Fruit fly (Drosophila melanogaster) whole organism, embryonic: ENCODE data around the gene CG34041.

ENCODE experiments used
- CG14667 ChIP-seq: fragments of 200-800 bp; sonication (Bioruptor generic); IDR thresholded peaks from 2 replicates; pipeline ENCODE4 v1.3.6; 2022; ENCODE audit warnings: missing biosample characterization, missing genetic modification characterization
- CG4854 ChIP-seq: fragments of 200-800 bp; sonication (Bioruptor generic); optimal IDR thresholded peaks from 2 replicates; lab custom pipeline; 2016; ENCODE audit warnings: missing biosample characterization, missing genetic modification characterization, inconsistent platforms
- Ets65A ChIP-seq: fragments of 200-800 bp; sonication (Bioruptor generic); peaks from one replicate; lab custom pipeline; 2016; ENCODE audit warnings: missing biosample characterization, missing genetic modification characterization
- br ChIP-seq: fragments of >200 bp; optimal IDR thresholded peaks from 2 replicates; lab custom pipeline; 2017
- disco-r ChIP-seq: fragments of 200-800 bp; sonication (Bioruptor generic); optimal IDR thresholded peaks from 2 replicates; lab custom pipeline; 2016; ENCODE audit warnings: missing biosample characterization, missing genetic modification characterization
- grn ChIP-seq: fragments of 200-800 bp; sonication (Bioruptor generic); optimal IDR thresholded peaks from 3 replicates; lab custom pipeline; 2017; ENCODE audit warnings: missing biosample characterization, missing genetic modification characterization
- h ChIP-seq: fragments of >200 bp; optimal IDR thresholded peaks from 2 replicates; lab custom pipeline; 2017
- jing ChIP-seq: fragments of 200-800 bp; sonication (Bioruptor generic); optimal IDR thresholded peaks from 2 replicates; lab custom pipeline; 2018; ENCODE audit warnings: missing biosample characterization, mild to moderate bottlenecking, missing genetic modification characterization
- lola ChIP-seq, 3 experiments: fragments of >200 bp in 2 of 3; fragments of 200-800 bp in 1 of 3; sonication (Bioruptor generic) in 1 of 3; optimal IDR thresholded peaks; 2 replicates each; lab custom pipeline; 2017 to 2019; ENCODE audit warnings: missing biosample characterization in 3 of 3, missing genetic modification characterization in 3 of 3, mild to moderate bottlenecking in 1 of 3, moderate library complexity in 1 of 3
- lov ChIP-seq, 2 experiments: fragments of 200-800 bp in 1 of 2; fragments of >200 bp in 1 of 2; sonication (Bioruptor generic) in 1 of 2; IDR thresholded peaks in 1 of 2; optimal IDR thresholded peaks in 1 of 2; 2 replicates in 1 of 2; 3 replicates in 1 of 2; pipeline versions ENCODE4 v1.3.6 to Lab custom; 2017 to 2022; ENCODE audit warnings: missing biosample characterization in 1 of 2, missing genetic modification characterization in 1 of 2
- pzg ChIP-seq: fragments of 200-800 bp; sonication (Bioruptor generic); optimal IDR thresholded peaks from 3 replicates; lab custom pipeline; 2018; ENCODE audit warnings: missing biosample characterization, mild to moderate bottlenecking, missing genetic modification characterization, moderate library complexity
- sens ChIP-seq: fragments of 200-800 bp; sonication (Bioruptor generic); peaks from one replicate; lab custom pipeline; 2016; ENCODE audit warnings: missing biosample characterization, missing genetic modification characterization
- sna ChIP-seq: fragments of 200-800 bp; sonication (Bioruptor generic); IDR thresholded peaks from 2 replicates; pipeline ENCODE4 v1.3.6; 2022; ENCODE audit warnings: missing biosample characterization, missing genetic modification characterization; ENCODE audit not compliant: partially characterized antibody

DNA sequence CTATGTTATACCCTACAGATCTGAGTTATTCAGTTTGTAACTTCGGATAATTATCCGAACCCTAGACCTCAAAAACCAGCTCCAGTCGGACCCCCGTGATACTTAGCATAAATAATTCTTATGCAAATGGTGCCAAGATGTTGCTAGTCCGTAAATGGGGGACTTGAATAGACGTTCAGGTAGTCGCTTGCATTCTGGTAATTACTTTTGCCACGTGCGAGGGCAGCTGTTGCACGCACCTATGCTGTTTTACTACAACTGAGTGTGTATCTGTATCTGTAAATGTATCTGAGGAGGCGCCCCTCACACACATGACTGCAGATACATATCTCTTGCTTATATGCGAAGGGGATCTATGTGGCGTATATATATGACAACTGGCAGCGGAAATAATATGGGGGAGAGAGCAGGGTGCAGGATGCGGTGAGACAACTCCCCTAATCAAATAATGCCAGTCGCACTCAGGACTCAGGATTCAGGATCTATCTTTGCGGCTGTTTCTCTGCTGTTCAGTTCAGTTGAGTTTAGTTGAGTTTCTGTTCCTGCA is 33.1 kb upstream of the CG34041 start:
- TF ChIP-seq pzg (GFP tag; lab: Kevin White, UChicago) = no peak
- TF ChIP-seq disco-r (GFP tag; lab: Kevin White, UChicago) = no peak
- TF ChIP-seq jing (GFP tag; lab: Kevin White, UChicago) = no peak
- TF ChIP-seq br (lab: Kevin White, UChicago) = no peak
- no peak for TF ChIP-seq h (lab: Kevin White, UChicago)
- no peak for TF ChIP-seq CG4854 (GFP tag; lab: Kevin White, UChicago)
- peak; percentile 55 for TF ChIP-seq sens
- no peak for TF ChIP-seq CG14667 (GFP tag; lab: Robert Waterston, UW)
- no peak for TF ChIP-seq lov (optimal IDR thresholded peaks at IDR 0.05; lab: Kevin White, UChicago)
- TF ChIP-seq lov (GFP tag; IDR thresholded peaks at IDR 0.05; lab: Robert Waterston, UW) = no peak
- TF ChIP-seq sna (GFP tag; lab: Robert Waterston, UW) = no peak
- no peak for TF ChIP-seq Ets65A (GFP tag; lab: Kevin White, UChicago)
- TF ChIP-seq grn (GFP tag; lab: Kevin White, UChicago) = peak; percentile 69
- TF ChIP-seq lola (GFP tag; optimal IDR thresholded peaks at IDR 0.05; lab: Kevin White, UChicago) = no peak
